Fruit fly (Drosophila melanogaster) Kc167 (cell line): ENCODE measurements around the gene CG6048.
"Not testable (repeated sequence)": the region's sequence is repeated elsewhere in the genome, so short reads cannot be mapped to it uniquely, and the experiment has no call there.

Source experiments
- Myc ChIP-seq: fragments of >200 bp; optimal IDR thresholded peaks from 2 replicates; lab custom pipeline; 2017; ENCODE audit warnings: missing external identifiers
- Sin3A ChIP-seq: fragments of >200 bp; optimal IDR thresholded peaks from 2 replicates; lab custom pipeline; 2018; ENCODE audit warnings: missing external identifiers
- h ChIP-seq: fragments of >200 bp; optimal IDR thresholded peaks from 3 replicates; lab custom pipeline; 2018; ENCODE audit warnings: missing external identifiers
- insv ChIP-seq: fragments of >200 bp; optimal IDR thresholded peaks from 3 replicates; lab custom pipeline; 2018; ENCODE audit warnings: missing external identifiers
- psq ChIP-seq: fragments of >200 bp; optimal IDR thresholded peaks from 2 replicates; lab custom pipeline; 2017; ENCODE audit warnings: missing external identifiers
- ttk ChIP-seq: sonication (Bioruptor generic); optimal IDR thresholded peaks from 2 replicates; lab custom pipeline; 2017; ENCODE audit warnings: missing external identifiers

The CG6048 gene

dm6 chrX:5945052-5945830 lies 7.1 kb upstream of the CG6048 start, which contains the start of gene CG32756:
TSS of gene CG32756 (plus strand) at chrX:5945682.
- not testable (repeated sequence) for TF ChIP-seq insv; Sin3A (lab: Kevin White, UChicago); ttk (lab: Kevin White, UChicago)

- TF ChIP-seq ttk (lab: Kevin White, UChicago) (no peak), Sin3A (lab: Kevin White, UChicago) (no peak), h (no peak), Myc (no peak), psq (no peak), insv (no peak)
These were observed 4.4 kb upstream of the CG6048 start, which contains the start of gene CG6041 for dm6 chrX:5947870-5948498. TSS of gene CG6041 (plus strand) at chrX:5948160.

dm6 chrX:5949951-5950350 lies 2.4 kb upstream of the CG6048 start, which contains the start of gene CG32755:
TSS of gene CG32755 (plus strand) at chrX:5950251.
- TF ChIP-seq Myc (no peak), ttk (lab: Kevin White, UChicago) (no peak), psq (no peak), Sin3A (lab: Kevin White, UChicago) (no peak), insv (no peak), h (no peak)

dm6 chrX:5955207-5955679 lies 2.9 kb downstream of the CG6048 start, which contains the start of gene CG6067:
TSS of gene CG6067 (plus strand) at chrX:5955629.
- no peak for TF ChIP-seq Sin3A (lab: Kevin White, UChicago)
- TF ChIP-seq Myc, result no peak
- no peak for TF ChIP-seq insv
- TF ChIP-seq psq, result no peak
- TF ChIP-seq ttk (lab: Kevin White, UChicago), result no peak
- no peak for TF ChIP-seq h

- no peak for TF ChIP-seq Sin3A (lab: Kevin White, UChicago)
- TF ChIP-seq insv, result no peak
- TF ChIP-seq psq, result no peak
- TF ChIP-seq ttk (lab: Kevin White, UChicago), result no peak
- no peak for TF ChIP-seq h
- no peak for TF ChIP-seq Myc
These were observed 4.5 kb downstream of the CG6048 start for dm6 chrX:5956646-5957441.

- no peak for TF ChIP-seq h
- TF ChIP-seq insv, result no peak
- no peak for TF ChIP-seq ttk (lab: Kevin White, UChicago)
- no peak for TF ChIP-seq Myc
- no peak for TF ChIP-seq Sin3A (lab: Kevin White, UChicago)
- TF ChIP-seq psq, result no peak
These were observed 11.9 kb downstream of the CG6048 start for dm6 chrX:5964169-5964686.

dm6 chrX:5965517-5966397 lies 13.4 kb downstream of the CG6048 start, which contains the start of gene Grip:
TSS of gene Grip (plus strand) at chrX:5966279.
- TF ChIP-seq Sin3A (lab: Kevin White, UChicago) (no peak), psq (no peak), h (no peak), ttk (lab: Kevin White, UChicago) (no peak), insv (no peak), Myc (no peak)

- TF ChIP-seq psq (no peak), h (no peak), Myc (no peak), ttk (lab: Kevin White, UChicago) (no peak), Sin3A (lab: Kevin White, UChicago) (no peak), insv (no peak)
These were observed 15.8 kb downstream of the CG6048 start for dm6 chrX:5968094-5968723.

- TF ChIP-seq Myc, result no peak
- TF ChIP-seq insv, result no peak
- TF ChIP-seq Sin3A (lab: Kevin White, UChicago), result no peak
- TF ChIP-seq psq, result no peak
- TF ChIP-seq ttk (lab: Kevin White, UChicago), result no peak
- no peak for TF ChIP-seq h
These were observed 17.7 kb downstream of the CG6048 start for dm6 chrX:5969860-5970665.

dm6 chrX:5970666-5971057 lies 18.3 kb downstream of the CG6048 start:
- TF ChIP-seq Myc, result no peak
- no peak for TF ChIP-seq insv
- no peak for TF ChIP-seq h
- TF ChIP-seq Sin3A (lab: Kevin White, UChicago), result no peak
- TF ChIP-seq ttk (lab: Kevin White, UChicago), result no peak
- TF ChIP-seq psq, result no peak
